Worm (Caenorhabditis elegans) whole organism, late embryonic: ENCODE data around the gene srxa-14.

Experiments
- ahr-1 ChIP-seq: sonication (generic microtip); optimal IDR thresholded peaks from 2 replicates; lab custom pipeline; 2016; ENCODE audit warnings: missing genetic modification characterization, missing compliant biosample characterization
- ama-1 ChIP-seq: fragments of 150-350 bp; optimal IDR thresholded peaks from 2 replicates; lab custom pipeline; 2014
- ceh-22 ChIP-seq: sonication (generic microtip); optimal IDR thresholded peaks from 2 replicates; lab custom pipeline; 2017; ENCODE audit warnings: missing biosample characterization, missing genetic modification characterization
- ceh-9 ChIP-seq: sonication (generic microtip); optimal IDR thresholded peaks from 2 replicates; lab custom pipeline; 2016; ENCODE audit warnings: mild to moderate bottlenecking, missing genetic modification characterization, inconsistent platforms, missing compliant biosample characterization
- elt-2 ChIP-seq: sonication (generic microtip); optimal IDR thresholded peaks from 2 replicates; lab custom pipeline; 2016; ENCODE audit warnings: missing genetic modification reagents, missing genetic modification characterization, missing compliant biosample characterization
- ets-4 ChIP-seq: sonication (generic microtip); optimal IDR thresholded peaks from 2 replicates; lab custom pipeline; 2016; ENCODE audit warnings: missing genetic modification characterization, missing compliant biosample characterization
- hlh-13 ChIP-seq: fragments of 200-800 bp; sonication (Bioruptor generic); optimal IDR thresholded peaks from 2 replicates; lab custom pipeline; 2018; ENCODE audit warnings: mild to moderate bottlenecking, missing genetic modification characterization, missing compliant biosample characterization
- nfya-1 ChIP-seq: sonication (generic microtip); optimal IDR thresholded peaks from 2 replicates; lab custom pipeline; 2017; ENCODE audit warnings: missing genetic modification characterization, mild to moderate bottlenecking, missing compliant biosample characterization, antibody characterized with exemption, moderate library complexity
- nhr-11 ChIP-seq: fragments of 150-350 bp; optimal IDR thresholded peaks from 2 replicates; lab custom pipeline; 2014; ENCODE audit warnings: missing biosample characterization, missing genetic modification characterization
- pax-1 ChIP-seq: fragments of 150-350 bp; optimal IDR thresholded peaks from 2 replicates; lab custom pipeline; 2014; ENCODE audit warnings: missing biosample characterization, missing genetic modification characterization
- rnt-1 ChIP-seq: sonication (generic microtip); optimal IDR thresholded peaks from 2 replicates; lab custom pipeline; 2016; ENCODE audit warnings: missing genetic modification characterization, missing compliant biosample characterization
- unc-3 ChIP-seq, 2 experiments: fragments of 200-800 bp in 1 of 2; sonication (Bioruptor generic) in 1 of 2; sonication (generic microtip) in 1 of 2; conservative IDR thresholded peaks in 1 of 2; optimal IDR thresholded peaks in 1 of 2; 2 replicates each; pipeline versions ENCODE4 v1.3.6 to Lab custom; 2016 to 2022; ENCODE audit warnings: missing compliant biosample characterization in 2 of 2, missing genetic modification characterization in 2 of 2, missing genetic modification reagents in 1 of 2
- ztf-16 ChIP-seq: sonication (generic microtip); optimal IDR thresholded peaks from 2 replicates; lab custom pipeline; 2017; ENCODE audit warnings: missing genetic modification characterization, missing compliant biosample characterization

DNA sequence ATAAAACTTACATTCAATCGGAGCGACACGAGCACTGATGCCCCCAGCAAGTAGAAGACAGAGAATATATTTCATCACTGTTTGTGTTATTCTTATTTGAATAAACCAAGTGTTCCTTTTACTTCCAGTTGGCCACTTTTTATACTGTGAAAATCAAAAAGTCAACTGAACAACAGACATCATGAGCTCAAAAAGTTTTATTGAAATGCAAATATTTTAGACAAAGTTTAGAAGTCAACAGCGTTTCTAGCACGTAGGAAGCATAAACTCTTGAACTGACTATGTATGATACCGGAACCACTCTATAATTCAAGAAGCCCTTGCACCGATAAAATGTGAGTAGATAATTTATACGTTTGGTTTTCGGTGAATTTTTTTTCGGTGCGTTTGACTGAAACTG, 8.1 kb upstream of the srxa-14 start, which contains the start of gene F46B3.14:
- TF ChIP-seq ceh-22 (tag; lab: Kevin White, UChicago) (no peak), ama-1 (lab: Kevin White, UChicago) (no peak), ets-4 (tag; lab: Kevin White, UChicago) (no peak), elt-2 (tag; lab: Kevin White, UChicago) (no peak), unc-3 (GFP tag; conservative IDR thresholded peaks at IDR 0.05; lab: Robert Waterston, UW) (no peak), unc-3 (tag; optimal IDR thresholded peaks at IDR 0.05; lab: Kevin White, UChicago) (no peak), nfya-1 (tag; lab: Kevin White, UChicago) (no peak), nhr-11 (tag; lab: Kevin White, UChicago) (no peak), ceh-9 (tag; lab: Kevin White, UChicago) (no peak), pax-1 (no peak), ztf-16 (tag; lab: Kevin White, UChicago) (no peak), ahr-1 (tag; lab: Kevin White, UChicago) (no peak), hlh-13 (GFP tag; lab: Kevin White, UChicago) (no peak), rnt-1 (tag; lab: Kevin White, UChicago) (no peak)
